Worm (Caenorhabditis elegans) whole organism, early embryonic: ENCODE measurements around the gene fbxa-75.

Experiments
- F13C5.2 ChIP-seq: sonication (generic microtip); optimal IDR thresholded peaks from 2 replicates; lab custom pipeline; 2017; ENCODE audit warnings: mild to moderate bottlenecking, missing genetic modification characterization, inconsistent platforms, missing compliant biosample characterization
- hmg-4 ChIP-seq: fragments of 200-800 bp; sonication (Bioruptor generic); optimal IDR thresholded peaks from 2 replicates; lab custom pipeline; 2018; ENCODE audit warnings: mild to moderate bottlenecking, missing genetic modification characterization, missing compliant biosample characterization
- hnd-1 ChIP-seq: sonication (generic microtip); optimal IDR thresholded peaks from 2 replicates; lab custom pipeline; 2016; ENCODE audit warnings: missing genetic modification characterization, missing compliant biosample characterization
- tra-4 ChIP-seq: sonication (generic microtip); optimal IDR thresholded peaks from 2 replicates; lab custom pipeline; 2017; ENCODE audit warnings: missing genetic modification characterization, missing compliant biosample characterization

DNA sequence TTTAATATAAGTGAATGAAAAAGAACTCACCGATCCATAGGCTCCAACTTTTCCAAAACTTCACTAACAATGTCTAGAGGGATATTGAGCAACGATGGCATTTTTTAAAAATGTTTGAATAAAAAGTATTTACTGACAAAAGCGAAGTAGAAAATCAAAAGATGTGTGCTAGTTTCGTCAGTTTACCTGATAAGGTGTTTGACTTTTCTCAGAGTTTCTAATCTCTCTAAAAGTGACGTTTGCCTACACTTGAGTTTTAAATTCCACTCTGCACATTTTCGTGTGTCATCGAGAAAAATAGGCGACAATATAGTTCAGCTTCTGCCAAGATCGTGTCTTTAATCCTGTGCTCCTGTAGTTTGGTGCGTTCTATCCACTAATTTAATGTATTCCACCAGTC is 18.0 kb downstream of the fbxa-75 start, which contains the start of gene fbxa-15:
- TF ChIP-seq hnd-1 (tag; lab: Kevin White, UChicago) (no peak), F13C5.2 (no peak), tra-4 (tag; lab: Kevin White, UChicago) (no peak), hmg-4 (GFP tag; lab: Kevin White, UChicago) (no peak)
